Worm (Caenorhabditis elegans) whole organism, L1 larva: ENCODE measurements around the gene wrt-8.

Experiments used
- Y116A8C.19 ChIP-seq: sonication (generic microtip); optimal IDR thresholded peaks from 2 replicates; lab custom pipeline; 2016; ENCODE audit warnings: missing compliant biosample characterization, missing genetic modification characterization, borderline replicate concordance
- blmp-1 ChIP-seq: fragments of 150-350 bp; optimal IDR thresholded peaks from 2 replicates; lab custom pipeline; 2014; ENCODE audit warnings: missing biosample characterization, missing genetic modification characterization
- ceh-82 ChIP-seq, 3 experiments: fragments of 150-350 bp in 1 of 3; sonication (generic microtip) in 2 of 3; optimal IDR thresholded peaks; 2 replicates each; lab custom pipeline; 2014 to 2017; ENCODE audit warnings: missing biosample characterization in 3 of 3, missing genetic modification characterization in 3 of 3
- ces-1 ChIP-seq: fragments of 150-350 bp; optimal IDR thresholded peaks from 2 replicates; lab custom pipeline; 2014; ENCODE audit warnings: missing biosample characterization, missing genetic modification reagents, missing genetic modification characterization
- elt-2 ChIP-seq: sonication (generic microtip); optimal IDR thresholded peaks from 2 replicates; lab custom pipeline; 2016; ENCODE audit warnings: missing genetic modification characterization, mild to moderate bottlenecking, inconsistent platforms, missing compliant biosample characterization, missing genetic modification reagents
- hlh-4 ChIP-seq: sonication (generic microtip); optimal IDR thresholded peaks from 2 replicates; lab custom pipeline; 2016; ENCODE audit warnings: mild to moderate bottlenecking, missing genetic modification characterization, missing compliant biosample characterization
- irx-1 ChIP-seq: sonication (generic microtip); optimal IDR thresholded peaks from 2 replicates; lab custom pipeline; 2016; ENCODE audit warnings: missing genetic modification characterization, missing compliant biosample characterization
- jun-1 ChIP-seq: fragments of 150-350 bp; optimal IDR thresholded peaks from 2 replicates; lab custom pipeline; 2014; ENCODE audit warnings: missing biosample characterization, missing genetic modification reagents, missing genetic modification characterization
- lin-35 ChIP-seq, 2 experiments: fragments of 150-350 bp; optimal IDR thresholded peaks; 2 replicates each; lab custom pipeline; 2014; ENCODE audit warnings: missing biosample characterization in 2 of 2, missing genetic modification characterization in 2 of 2, missing genetic modification reagents in 2 of 2
- pqm-1 ChIP-seq: sonication (generic microtip); optimal IDR thresholded peaks from 3 replicates; lab custom pipeline; 2017; ENCODE audit warnings: missing biosample characterization, missing genetic modification characterization
- sox-4 ChIP-seq: sonication (generic microtip); optimal IDR thresholded peaks from 2 replicates; lab custom pipeline; 2016; ENCODE audit warnings: missing genetic modification characterization, missing compliant biosample characterization
- vab-15 ChIP-seq: sonication (generic microtip); optimal IDR thresholded peaks from 2 replicates; lab custom pipeline; 2017; ENCODE audit warnings: missing genotype, mild to moderate bottlenecking, missing genetic modification characterization, missing compliant biosample characterization
- zag-1 ChIP-seq: fragments of 150-350 bp; optimal IDR thresholded peaks from 2 replicates; lab custom pipeline; 2014; ENCODE audit warnings: missing biosample characterization, missing genetic modification characterization
- ztf-11 ChIP-seq, 2 experiments: sonication (generic microtip); optimal IDR thresholded peaks; 2 replicates each; lab custom pipeline; 2016 to 2017; ENCODE audit warnings: missing genetic modification characterization in 2 of 2, missing biosample characterization in 1 of 2, missing compliant biosample characterization in 1 of 2

- TF ChIP-seq ceh-82 (tag; optimal IDR thresholded peaks at IDR 0.05; lab: Kevin White, UChicago) (no peak), pqm-1 (tag; lab: Kevin White, UChicago) (no peak), hlh-4 (tag; lab: Kevin White, UChicago) (no peak), sox-4 (no peak), blmp-1 (no peak), jun-1 (tag; lab: Kevin White, UChicago) (no peak), ztf-11 (tag; optimal IDR thresholded peaks at IDR 0.05; lab: Kevin White, UChicago) (no peak), Y116A8C.19 (tag; lab: Kevin White, UChicago) (no peak), irx-1 (tag; lab: Kevin White, UChicago) (no peak), ces-1 (GFP tag; lab: Kevin White, UChicago) (no peak), elt-2 (no peak), vab-15 (tag; lab: Kevin White, UChicago) (no peak), zag-1 (no peak), lin-35 (GFP tag; optimal IDR thresholded peaks at IDR 0.05; lab: Kevin White, UChicago) (no peak)
Observed at ce11 chrV:15332851-15333250, 11.5 kb downstream of the wrt-8 start, which contains the start of gene srw-113.
